Fruit fly (Drosophila melanogaster) whole organism, embryonic: ENCODE measurements around the gene CG5376.

Experiments used
- Antp ChIP-seq: fragments of 200-800 bp; sonication (Bioruptor generic); optimal IDR thresholded peaks from 3 replicates; lab custom pipeline; 2016; ENCODE audit warnings: missing biosample characterization, missing genetic modification characterization
- Awh ChIP-seq: fragments of 200-800 bp; sonication (Bioruptor generic); IDR thresholded peaks from 2 replicates; pipeline ENCODE4, ENCODE4 v1.3.6; 2022; ENCODE audit warnings: missing biosample characterization, missing genetic modification characterization
- Bdp1 ChIP-seq: fragments of 200-800 bp; sonication (Bioruptor generic); optimal IDR thresholded peaks from 3 replicates; lab custom pipeline; 2016; ENCODE audit warnings: missing biosample characterization, missing genetic modification characterization
- Blimp-1 ChIP-seq: fragments of 200-800 bp; sonication (Bioruptor generic); optimal IDR thresholded peaks from 3 replicates; lab custom pipeline; 2018; ENCODE audit warnings: missing biosample characterization, missing genetic modification characterization, mild to moderate bottlenecking, moderate library complexity, missing genetic modification reagents
- Bteb2 ChIP-seq: fragments of 200-800 bp; sonication (Bioruptor generic); optimal IDR thresholded peaks from 2 replicates; lab custom pipeline; 2016; ENCODE audit warnings: missing biosample characterization, missing genetic modification characterization
- CG12219 ChIP-seq: fragments of 200-800 bp; sonication (Bioruptor generic); optimal IDR thresholded peaks from 3 replicates; lab custom pipeline; 2018; ENCODE audit warnings: missing biosample characterization, mild to moderate bottlenecking, missing genetic modification characterization
- CG14014 ChIP-seq: fragments of 200-800 bp; sonication (Bioruptor generic); IDR thresholded peaks from 2 replicates; pipeline ENCODE4 v1.3.6; 2022; ENCODE audit warnings: missing biosample characterization, missing genetic modification characterization
- CG14050 ChIP-seq: fragments of 200-800 bp; sonication (Bioruptor generic); IDR thresholded peaks from 3 replicates; pipeline ENCODE4 v1.3.6; 2022; ENCODE audit warnings: missing biosample characterization, missing genetic modification characterization
- CG14860 ChIP-seq: fragments of 200-800 bp; sonication (Bioruptor generic); IDR thresholded peaks from 3 replicates; pipeline ENCODE4 v1.3.6; 2022; ENCODE audit warnings: missing biosample characterization, missing genetic modification characterization; ENCODE audit not compliant: partially characterized antibody
- CG17359 ChIP-seq: fragments of 200-800 bp; sonication (Bioruptor generic); optimal IDR thresholded peaks from 3 replicates; lab custom pipeline; 2018; ENCODE audit warnings: missing biosample characterization, mild to moderate bottlenecking, missing genetic modification characterization, moderate library complexity
- CG17912 ChIP-seq: fragments of 200-800 bp; sonication (Bioruptor generic); optimal IDR thresholded peaks from 2 replicates; lab custom pipeline; 2018; ENCODE audit warnings: missing biosample characterization, mild to moderate bottlenecking, missing genetic modification characterization
- CG18262 ChIP-seq: fragments of 200-800 bp; optimal IDR thresholded peaks from 3 replicates; lab custom pipeline; 2019; ENCODE audit warnings: missing biosample characterization, mild to moderate bottlenecking, missing genetic modification characterization, moderate library complexity
- CG18476 ChIP-seq: fragments of 200-800 bp; sonication (Bioruptor generic); optimal IDR thresholded peaks from 2 replicates; lab custom pipeline; 2016; ENCODE audit warnings: missing biosample characterization, mild to moderate bottlenecking, missing genetic modification characterization
- CG18619 ChIP-seq: fragments of 200-800 bp; sonication (Bioruptor generic); optimal IDR thresholded peaks from 3 replicates; lab custom pipeline; 2017; ENCODE audit warnings: missing biosample characterization, mild to moderate bottlenecking, missing genetic modification characterization
- CG2875 ChIP-seq: fragments of 200-800 bp; sonication (Bioruptor generic); optimal IDR thresholded peaks from 2 replicates; lab custom pipeline; 2017; ENCODE audit warnings: missing biosample characterization, mild to moderate bottlenecking, missing genetic modification characterization, missing genetic modification reagents
- CG3281 ChIP-seq: fragments of 200-800 bp; sonication (Bioruptor generic); optimal IDR thresholded peaks from 3 replicates; lab custom pipeline; 2017; ENCODE audit warnings: missing biosample characterization, mild to moderate bottlenecking, missing genetic modification characterization
- CG3726 ChIP-seq: fragments of 200-800 bp; sonication (Bioruptor generic); IDR thresholded peaks from 3 replicates; pipeline ENCODE4, ENCODE4 v1.3.6; 2022; ENCODE audit warnings: missing biosample characterization, missing genetic modification characterization
- CG3838 ChIP-seq: fragments of 200-800 bp; sonication (Bioruptor generic); optimal IDR thresholded peaks from 3 replicates; lab custom pipeline; 2016; ENCODE audit warnings: missing biosample characterization, missing genetic modification characterization
- CG4854 ChIP-seq: fragments of 200-800 bp; sonication (Bioruptor generic); optimal IDR thresholded peaks from 2 replicates; lab custom pipeline; 2016; ENCODE audit warnings: missing biosample characterization, missing genetic modification characterization, inconsistent platforms
- CG8290 ChIP-seq, 3 experiments: fragments of 200-800 bp; sonication (Bioruptor generic); optimal IDR thresholded peaks; 2 replicates each; lab custom pipeline; 2016 to 2019; ENCODE audit warnings: missing biosample characterization in 3 of 3, missing genetic modification characterization in 3 of 3, mild to moderate bottlenecking in 2 of 3, moderate library complexity in 1 of 3
- CG8765 ChIP-seq: fragments of 200-800 bp; sonication (Bioruptor generic); IDR thresholded peaks from 2 replicates; pipeline ENCODE4 v1.3.6; 2022; ENCODE audit warnings: missing biosample characterization, missing genetic modification characterization
- Chrac-16 ChIP-seq: fragments of 200-800 bp; sonication (Bioruptor generic); optimal IDR thresholded peaks from 3 replicates; lab custom pipeline; 2016; ENCODE audit warnings: missing biosample characterization, missing genetic modification characterization
- CoRest ChIP-seq: fragments of 200-800 bp; sonication (Bioruptor generic); optimal IDR thresholded peaks from 3 replicates; lab custom pipeline; 2018; ENCODE audit warnings: missing biosample characterization, mild to moderate bottlenecking, missing genetic modification characterization, moderate library complexity
- Dip3 ChIP-seq: fragments of 200-800 bp; sonication (Bioruptor generic); optimal IDR thresholded peaks from 3 replicates; lab custom pipeline; 2016; ENCODE audit warnings: missing biosample characterization, missing genetic modification characterization
- E2f1 ChIP-seq: fragments of 200-800 bp; sonication (Bioruptor generic); IDR thresholded peaks from 2 replicates; pipeline ENCODE4 v1.3.6; 2022; ENCODE audit warnings: missing biosample characterization, missing genetic modification characterization
- Ets65A ChIP-seq: fragments of 200-800 bp; sonication (Bioruptor generic); peaks from one replicate; lab custom pipeline; 2016; ENCODE audit warnings: missing biosample characterization, missing genetic modification characterization
- HLH4C ChIP-seq: fragments of 200-800 bp; sonication (Bioruptor generic); IDR thresholded peaks from 3 replicates; pipeline ENCODE4 v1.3.6; 2022; ENCODE audit warnings: missing biosample characterization, missing genetic modification characterization; ENCODE audit not compliant: partially characterized antibody
- HLH54F ChIP-seq: fragments of 200-800 bp; sonication (Bioruptor generic); optimal IDR thresholded peaks from 3 replicates; lab custom pipeline; 2016; ENCODE audit warnings: missing biosample characterization, missing genetic modification characterization
- Hand ChIP-seq: fragments of 200-800 bp; sonication (Bioruptor generic); optimal IDR thresholded peaks from 2 replicates; lab custom pipeline; 2017; ENCODE audit warnings: mild to moderate bottlenecking, missing biosample characterization, missing genetic modification reagents, missing genetic modification characterization
- Meics ChIP-seq: fragments of 200-800 bp; sonication (Bioruptor generic); optimal IDR thresholded peaks from 2 replicates; lab custom pipeline; 2017; ENCODE audit warnings: missing biosample characterization, mild to moderate bottlenecking, missing genetic modification characterization
- NfI ChIP-seq: fragments of 200-800 bp; sonication (Bioruptor generic); optimal IDR thresholded peaks from 3 replicates; lab custom pipeline; 2018; ENCODE audit warnings: missing biosample characterization, mild to moderate bottlenecking, missing genetic modification characterization, moderate library complexity
- Oli ChIP-seq: fragments of 200-800 bp; sonication (Bioruptor generic); optimal IDR thresholded peaks from 2 replicates; lab custom pipeline; 2018; ENCODE audit warnings: missing biosample characterization, mild to moderate bottlenecking, missing genetic modification characterization, moderate library complexity
- PHDP ChIP-seq: fragments of 200-800 bp; sonication (Bioruptor generic); optimal IDR thresholded peaks from 3 replicates; lab custom pipeline; 2018; ENCODE audit warnings: missing biosample characterization, mild to moderate bottlenecking, missing genetic modification characterization, moderate library complexity
- Ptx1 ChIP-seq: fragments of 200-800 bp; sonication (Bioruptor generic); IDR thresholded peaks from 2 replicates; pipeline ENCODE4 v1.3.6; 2022; ENCODE audit warnings: missing biosample characterization, missing genetic modification characterization
- Taf1 ChIP-seq: fragments of 200-800 bp; sonication (Bioruptor generic); IDR thresholded peaks from 2 replicates; pipeline ENCODE4 v1.3.6; 2022; ENCODE audit warnings: missing biosample characterization, missing genetic modification characterization
- ase ChIP-seq: fragments of 200-800 bp; sonication (Bioruptor generic); IDR thresholded peaks from 3 replicates; pipeline ENCODE4 v1.3.6; 2022; ENCODE audit warnings: missing biosample characterization, missing genetic modification characterization
- az2 ChIP-seq: fragments of 200-800 bp; sonication (Bioruptor generic); optimal IDR thresholded peaks from 3 replicates; lab custom pipeline; 2016; ENCODE audit warnings: missing biosample characterization, missing genetic modification characterization
- chm ChIP-seq: fragments of 200-800 bp; sonication (Bioruptor generic); IDR thresholded peaks from 2 replicates; pipeline ENCODE4 v1.3.6; 2022; ENCODE audit warnings: missing biosample characterization, missing genetic modification characterization
- ems ChIP-seq: fragments of 200-800 bp; sonication (Bioruptor generic); optimal IDR thresholded peaks from 3 replicates; lab custom pipeline; 2016; ENCODE audit warnings: missing biosample characterization, missing genetic modification characterization
- exex ChIP-seq: fragments of 200-800 bp; sonication (Bioruptor generic); optimal IDR thresholded peaks from 4 replicates; lab custom pipeline; 2018; ENCODE audit warnings: missing biosample characterization, mild to moderate bottlenecking, missing genetic modification characterization, moderate library complexity
- fd3F ChIP-seq: fragments of 200-800 bp; sonication (Bioruptor generic); optimal IDR thresholded peaks from 2 replicates; lab custom pipeline; 2018; ENCODE audit warnings: missing biosample characterization, mild to moderate bottlenecking, missing genetic modification characterization, moderate library complexity
- fd64A ChIP-seq: fragments of 200-800 bp; sonication (Bioruptor generic); optimal IDR thresholded peaks from 3 replicates; lab custom pipeline; 2018; ENCODE audit warnings: missing biosample characterization, mild to moderate bottlenecking, missing genetic modification characterization
- ftz-f1 ChIP-seq: fragments of 200-800 bp; sonication (Bioruptor generic); optimal IDR thresholded peaks from 2 replicates; lab custom pipeline; 2016; ENCODE audit warnings: missing biosample characterization, missing genetic modification characterization
- gfzf ChIP-seq: fragments of 200-800 bp; sonication (Bioruptor generic); optimal IDR thresholded peaks from 2 replicates; lab custom pipeline; 2016; ENCODE audit warnings: missing biosample characterization, mild to moderate bottlenecking, missing genetic modification characterization, moderate library complexity
- ind ChIP-seq: fragments of 200-800 bp; sonication (Bioruptor generic); optimal IDR thresholded peaks from 3 replicates; lab custom pipeline; 2016; ENCODE audit warnings: missing biosample characterization, missing genetic modification characterization
- jigr1 ChIP-seq: fragments of 200-800 bp; sonication (Bioruptor generic); IDR thresholded peaks from 3 replicates; pipeline ENCODE4 v1.3.6; 2022; ENCODE audit warnings: missing biosample characterization, missing genetic modification characterization
- kay ChIP-seq: fragments of 200-800 bp; sonication (Bioruptor generic); optimal IDR thresholded peaks from 2 replicates; lab custom pipeline; 2016; ENCODE audit warnings: missing biosample characterization, missing genetic modification characterization
- luna ChIP-seq: fragments of 200-800 bp; sonication (Bioruptor generic); optimal IDR thresholded peaks from 2 replicates; lab custom pipeline; 2016; ENCODE audit warnings: missing biosample characterization, missing genetic modification characterization
- psq ChIP-seq: fragments of 200-800 bp; sonication (Bioruptor generic); optimal IDR thresholded peaks from 2 replicates; lab custom pipeline; 2017; ENCODE audit warnings: missing biosample characterization, missing genetic modification characterization
- tap ChIP-seq: fragments of 200-800 bp; optimal IDR thresholded peaks from 3 replicates; lab custom pipeline; 2019; ENCODE audit warnings: missing biosample characterization, mild to moderate bottlenecking, missing genetic modification characterization, moderate library complexity
- unpg ChIP-seq: fragments of 200-800 bp; sonication (Bioruptor generic); optimal IDR thresholded peaks from 3 replicates; lab custom pipeline; 2018; ENCODE audit warnings: missing biosample characterization, mild to moderate bottlenecking, missing genetic modification characterization, moderate library complexity
- wek ChIP-seq: fragments of 200-800 bp; sonication (Bioruptor generic); optimal IDR thresholded peaks from 3 replicates; lab custom pipeline; 2018; ENCODE audit warnings: missing biosample characterization, mild to moderate bottlenecking, missing genetic modification characterization, moderate library complexity

Gene CG5376

DNA sequence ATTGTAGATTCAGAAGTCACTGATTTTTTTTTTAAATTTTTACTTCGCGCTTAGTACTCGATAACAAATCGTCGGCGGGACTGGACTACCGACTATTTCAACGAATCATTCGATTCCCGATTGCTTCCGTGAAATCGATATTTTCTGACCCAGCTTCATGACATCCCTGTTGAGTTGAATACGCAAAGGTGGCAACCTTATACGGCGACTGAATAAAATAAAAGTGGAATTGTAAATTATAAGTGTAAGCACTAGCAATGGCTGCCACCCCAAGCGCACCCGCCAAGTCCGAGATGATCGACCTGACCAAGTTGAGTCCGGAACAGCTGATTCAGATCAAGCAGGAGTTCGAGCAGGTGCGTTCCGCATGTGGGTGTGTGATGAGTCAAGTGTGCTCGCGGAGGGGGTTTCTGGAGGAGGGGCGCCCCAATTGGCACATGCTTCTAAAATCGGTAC is 1.7 kb downstream of the CG5376 start, which contains the start of gene Pfdn5 (continued):
- no peak for TF ChIP-seq Meics (GFP tag; lab: Kevin White, UChicago)
- TF ChIP-seq exex (tag; lab: Kevin White, UChicago) = no peak
- TF ChIP-seq Blimp-1 (GFP tag; lab: Kevin White, UChicago) = no peak
- TF ChIP-seq CoRest (tag; lab: Kevin White, UChicago) = no peak
- TF ChIP-seq ems (GFP tag; lab: Kevin White, UChicago) = no peak
- TF ChIP-seq CG17359 = no peak
- no peak for TF ChIP-seq Ptx1 (GFP tag; lab: Robert Waterston, UW)
- no peak for TF ChIP-seq CG17912
- TF ChIP-seq unpg (GFP tag; lab: Kevin White, UChicago) = no peak
- TF ChIP-seq Ets65A (GFP tag; lab: Kevin White, UChicago) = no peak
- no peak for TF ChIP-seq PHDP
- TF ChIP-seq Dip3 = no peak
- peak; percentile 7 for TF ChIP-seq Bteb2
- no peak for TF ChIP-seq Bdp1 (GFP tag; lab: Kevin White, UChicago)
- no peak for TF ChIP-seq Oli
- no peak for TF ChIP-seq CG8765 (GFP tag; lab: Robert Waterston, UW)
- TF ChIP-seq psq (GFP tag; lab: Kevin White, UChicago) = no peak
- no peak for TF ChIP-seq CG3281 (GFP tag; lab: Kevin White, UChicago)
- TF ChIP-seq jigr1 (GFP tag; lab: Robert Waterston, UW) = no peak
- TF ChIP-seq CG8290 (GFP tag; optimal IDR thresholded peaks at IDR 0.05; lab: Kevin White, UChicago) = no peak
- no peak for TF ChIP-seq CG8290 (tag; optimal IDR thresholded peaks at IDR 0.05; lab: Kevin White, UChicago)
- no peak for TF ChIP-seq fd64A (GFP tag; lab: Kevin White, UChicago)
- no peak for TF ChIP-seq CG3838 (GFP tag; lab: Kevin White, UChicago)
- no peak for TF ChIP-seq CG18476
- TF ChIP-seq HLH54F (GFP tag; lab: Kevin White, UChicago) = no peak
- TF ChIP-seq ftz-f1 (GFP tag; lab: Kevin White, UChicago) = peak; percentile 16
- no peak for TF ChIP-seq CG2875
- no peak for TF ChIP-seq CG14014
- TF ChIP-seq CG12219 = no peak
- TF ChIP-seq CG18619 (GFP tag; lab: Kevin White, UChicago) = no peak
- no peak for TF ChIP-seq CG14050 (GFP tag; lab: Robert Waterston, UW)
- peak; percentile 88 for TF ChIP-seq CG14860 (GFP tag; lab: Robert Waterston, UW)
- TF ChIP-seq ase (GFP tag; lab: Robert Waterston, UW) = no peak
- TF ChIP-seq tap (tag; lab: Kevin White, UChicago) = no peak
- TF ChIP-seq Hand = no peak
- TF ChIP-seq fd3F (GFP tag; lab: Kevin White, UChicago) = no peak
- peak; percentile 93 for TF ChIP-seq HLH4C (GFP tag; lab: Robert Waterston, UW)
- TF ChIP-seq Chrac-16 (GFP tag; lab: Kevin White, UChicago) = no peak
- no peak for TF ChIP-seq ind
- TF ChIP-seq kay (GFP tag; lab: Kevin White, UChicago) = peak; percentile 93
- peak; percentile 1 for TF ChIP-seq Antp
- TF ChIP-seq wek (GFP tag; lab: Kevin White, UChicago) = no peak
- TF ChIP-seq NfI (GFP tag; lab: Kevin White, UChicago) = no peak
- TF ChIP-seq CG3726 (GFP tag; lab: Robert Waterston, UW) = no peak
- TF ChIP-seq CG18262 = no peak
- TF ChIP-seq luna = no peak
- no peak for TF ChIP-seq CG4854 (GFP tag; lab: Kevin White, UChicago)
- TF ChIP-seq Awh (GFP tag; lab: Robert Waterston, UW) = no peak
- TF ChIP-seq Taf1 (GFP tag; lab: Robert Waterston, UW) = no peak
- no peak for TF ChIP-seq chm (GFP tag; lab: Robert Waterston, UW)
- peak; percentile 38 for TF ChIP-seq gfzf (GFP tag; lab: Kevin White, UChicago)
- no peak for TF ChIP-seq E2f1 (GFP tag; lab: Robert Waterston, UW)
- TF ChIP-seq az2 = no peak
